Worm (Caenorhabditis elegans): ENCODE results near the gene smf-3.

smf-3 gene

ce11 chrIV:2613011-2613503, 5.6 kb upstream of the smf-3 start, which contains the start of gene Y69A2AR.28:
Y69A2AR.28 (minus strand) TSS chrIV:2613061.
- TF ChIP-seq C34B4.2 (tag; optimal IDR thresholded peaks at IDR 0.05) (no peak), dpl-1 (GFP tag; optimal IDR thresholded peaks at IDR 0.05) (peak; percentile 55 to 84 (median 74)), ztf-4 (tag; optimal IDR thresholded peaks at IDR 0.05) (no peak), efl-1 (optimal IDR thresholded peaks at IDR 0.05) (peak; percentile 70), efl-1 (GFP tag; optimal IDR thresholded peaks at IDR 0.05 in 1 of 2) (peak; percentile 83 to 97), xbp-1 (tag; optimal IDR thresholded peaks at IDR 0.05) (no peak), lin-35 (GFP tag; optimal IDR thresholded peaks at IDR 0.05) (peak; percentile 60 to 82), unc-30 (tag; optimal IDR thresholded peaks at IDR 0.05) (no peak), skn-1 (tag; optimal IDR thresholded peaks at IDR 0.05) (peak; percentile 36), hlh-17 (GFP tag; optimal IDR thresholded peaks at IDR 0.05; ENCODE audit: borderline replicate concordance) (no peak), lin-39 (tag; optimal IDR thresholded peaks at IDR 0.05) (no peak), nhr-84 (tag; optimal IDR thresholded peaks at IDR 0.05) (no peak), alr-1 (tag; optimal IDR thresholded peaks at IDR 0.05; ENCODE audit: borderline replicate concordance) (no peak), lsy-2 (tag; optimal IDR thresholded peaks at IDR 0.05) (peak in 1 of 2 experiments; percentile 51), mep-1 (tag; optimal IDR thresholded peaks at IDR 0.05) (peak; percentile 23)

DNA sequence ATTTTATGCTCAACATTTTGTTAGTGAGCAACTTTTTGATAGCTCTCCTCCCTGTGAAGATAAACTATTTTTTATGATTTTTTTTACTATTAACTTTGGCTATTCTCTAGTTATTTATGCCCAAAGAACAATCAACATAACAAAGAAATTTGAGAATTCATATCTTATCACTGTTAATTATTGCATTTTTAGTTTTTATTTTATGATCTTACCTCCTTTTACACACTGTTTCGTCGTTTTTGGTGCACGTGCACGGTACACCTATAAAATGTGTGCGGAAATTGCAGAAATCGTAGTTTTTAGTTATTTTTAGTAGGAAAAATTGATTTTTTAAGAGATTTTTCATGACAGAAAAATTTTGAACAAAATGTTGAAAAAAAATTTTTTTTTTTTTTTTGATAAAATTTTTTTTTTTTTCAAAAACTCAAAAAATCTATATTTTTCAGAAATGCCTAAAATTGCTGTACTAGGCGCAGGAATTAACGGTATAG, 4.9 kb upstream of the smf-3 start, which contains the start of gene daao-1:
daao-1 (plus strand) TSS at position 441 of the 491 bp plus-strand sequence.
- TF ChIP-seq sup-37 (GFP tag; optimal IDR thresholded peaks at IDR 0.05): no peak
- peak; percentile 7 for TF ChIP-seq elt-2 (tag; optimal IDR thresholded peaks at IDR 0.05)
- no peak for TF ChIP-seq pag-3 (tag; optimal IDR thresholded peaks at IDR 0.05; ENCODE audit: borderline replicate concordance, insufficient read depth)

- no peak for TF ChIP-seq tbx-2 (tag; optimal IDR thresholded peaks at IDR 0.05)
- no peak for TF ChIP-seq elt-2 (tag; optimal IDR thresholded peaks at IDR 0.05)
- no peak for TF ChIP-seq ama-1 (optimal IDR thresholded peaks at IDR 0.05)
- no peak for TF ChIP-seq C04F5.9 (tag; optimal IDR thresholded peaks at IDR 0.05)
- no peak for TF ChIP-seq snu-23 (GFP tag; optimal IDR thresholded peaks at IDR 0.05)
- TF ChIP-seq hpl-2 (GFP tag; optimal IDR thresholded peaks at IDR 0.05): no peak
- TF ChIP-seq mab-9 (GFP tag; IDR thresholded peaks at IDR 0.05): no peak
- no peak for TF ChIP-seq ceh-63 (GFP tag; optimal IDR thresholded peaks at IDR 0.05)
- no peak for TF ChIP-seq jun-1 (tag; optimal IDR thresholded peaks at IDR 0.05)
- TF ChIP-seq nhr-71 (tag; optimal IDR thresholded peaks at IDR 0.05): no peak
- no peak for TF ChIP-seq pqm-1 (tag; optimal IDR thresholded peaks at IDR 0.05)
- no peak for TF ChIP-seq xbp-1 (tag; optimal IDR thresholded peaks at IDR 0.05)
- TF ChIP-seq sup-37 (GFP tag; optimal IDR thresholded peaks at IDR 0.05): no peak
- TF ChIP-seq ets-5 (GFP tag; IDR thresholded peaks at IDR 0.05): no peak
- TF ChIP-seq ceh-82 (tag; optimal IDR thresholded peaks at IDR 0.05): no peak
- no peak for TF ChIP-seq efl-1 (optimal IDR thresholded peaks at IDR 0.05)
- TF ChIP-seq efl-1 (GFP tag; optimal IDR thresholded peaks at IDR 0.05 in 1 of 2): no peak
- no peak for TF ChIP-seq isw-1 (GFP tag; IDR thresholded peaks at IDR 0.05)
- no peak for TF ChIP-seq aly-2 (tag; optimal IDR thresholded peaks at IDR 0.05)
- no peak for TF ChIP-seq dsc-1 (tag; optimal IDR thresholded peaks at IDR 0.05)
- TF ChIP-seq nhr-28 (tag; optimal IDR thresholded peaks at IDR 0.05): no peak
Measured at ce11 chrIV:2616853-2617252, 1.8 kb upstream of the smf-3 start.

DNA sequence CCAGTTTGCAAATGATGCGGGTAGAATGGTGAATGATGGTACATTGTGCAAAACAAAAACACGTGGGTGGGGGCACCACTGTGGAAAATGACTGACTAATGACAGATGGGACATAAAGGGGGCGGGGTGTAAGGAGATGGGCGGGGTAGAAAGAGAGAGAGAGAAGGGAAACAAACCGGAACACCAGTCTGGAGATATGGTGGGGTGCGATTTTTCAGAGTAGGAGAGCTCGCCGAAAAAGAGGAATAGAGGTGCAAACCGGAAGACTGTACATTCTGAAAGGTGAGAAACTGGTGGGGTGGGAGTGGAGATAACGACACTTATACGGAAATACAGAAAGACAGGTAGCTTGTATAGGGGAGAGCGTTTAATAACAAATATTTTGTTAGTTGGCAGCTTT, 9.5 kb downstream of the smf-3 start, which contains the start of gene ngn-1:
ngn-1 (minus strand) TSS at position 101 of the 400 bp plus-strand sequence.
- TF ChIP-seq lin-13 (GFP tag; optimal IDR thresholded peaks at IDR 0.05): no peak
- no peak for TF ChIP-seq pax-3 (tag; optimal IDR thresholded peaks at IDR 0.05)

Data from whole organism, L1 larva.